Fruit fly (Drosophila melanogaster): ENCODE results near the gene CG10660.
A peak's percentile ranks its signal among the peaks of the same experiment; 100 is the strongest.

Gene CG10660

dm6 chr3L:12505990-12506389 is 15.5 kb upstream of the CG10660 start:
- no peak for TF ChIP-seq CG34367 (tag; optimal IDR thresholded peaks at IDR 0.05)
- no peak for TF ChIP-seq CG15710 (tag; optimal IDR thresholded peaks at IDR 0.05)
- no peak for TF ChIP-seq CG32121 (GFP tag; IDR thresholded peaks at IDR 0.05)
- TF ChIP-seq CG13204 (GFP tag; optimal IDR thresholded peaks at IDR 0.05), result no peak
- no peak for TF ChIP-seq CG8159 (tag; optimal IDR thresholded peaks at IDR 0.05)
- TF ChIP-seq Pif1A (GFP tag; optimal IDR thresholded peaks at IDR 0.05), result no peak
- no peak for TF ChIP-seq rn (GFP tag; IDR thresholded peaks at IDR 0.05)
- TF ChIP-seq CG8301 (tag; optimal IDR thresholded peaks at IDR 0.05), result no peak
- no peak for TF ChIP-seq EcR (GFP tag; optimal IDR thresholded peaks at IDR 0.05)
- TF ChIP-seq fd96Ca (GFP tag; IDR thresholded peaks at IDR 0.05), result no peak
- no peak for TF ChIP-seq CG4496 (GFP tag; IDR thresholded peaks at IDR 0.05)
- TF ChIP-seq CG12605 (GFP tag; IDR thresholded peaks at IDR 0.05), result no peak

dm6 chr3L:12503865-12504650 is 13.6 kb upstream of the CG10660 start, which contains the start of the genes CG10646 and vih:
CG10646 (minus strand) TSS chr3L:12503894.
vih (plus strand) TSS chr3L:12504292.
- TF ChIP-seq Pif1A (GFP tag; optimal IDR thresholded peaks at IDR 0.05) (no peak), Snoo (tag; optimal IDR thresholded peaks at IDR 0.05) (peak; percentile 37), CG4496 (GFP tag; IDR thresholded peaks at IDR 0.05) (peak; percentile 31; the same call in 1 of the 3 replicates), CG8159 (tag; optimal IDR thresholded peaks at IDR 0.05) (peak; percentile 23), CG15710 (tag; optimal IDR thresholded peaks at IDR 0.05) (peak; percentile 27)

- no peak for TF ChIP-seq gl (tag; optimal IDR thresholded peaks at IDR 0.05)
- no peak for TF ChIP-seq EcR (GFP tag; optimal IDR thresholded peaks at IDR 0.05)
- no peak for TF ChIP-seq Ets98B (GFP tag; IDR thresholded peaks at IDR 0.05)
- peak; percentile 16 for TF ChIP-seq CG8159 (tag; optimal IDR thresholded peaks at IDR 0.05)
- no peak for TF ChIP-seq CG34367 (tag; optimal IDR thresholded peaks at IDR 0.05)
- peak; percentile 27 for TF ChIP-seq Snoo (tag; optimal IDR thresholded peaks at IDR 0.05)
- TF ChIP-seq CG9948 (tag; optimal IDR thresholded peaks at IDR 0.05), result peak; percentile 3
- peak; percentile 11 for TF ChIP-seq CG17806 (tag; optimal IDR thresholded peaks at IDR 0.05)
- TF ChIP-seq CG4496 (GFP tag; IDR thresholded peaks at IDR 0.05), result no peak
- no peak for TF ChIP-seq fd96Ca (GFP tag; IDR thresholded peaks at IDR 0.05)
- TF ChIP-seq CG13204 (GFP tag; optimal IDR thresholded peaks at IDR 0.05), result no peak
- TF ChIP-seq CG15710 (tag; optimal IDR thresholded peaks at IDR 0.05), result peak; percentile 40
- no peak for TF ChIP-seq rn (GFP tag; IDR thresholded peaks at IDR 0.05)
- TF ChIP-seq CG10348 (GFP tag; IDR thresholded peaks at IDR 0.05), result no peak
- no peak for TF ChIP-seq Pif1B (GFP tag; optimal IDR thresholded peaks at IDR 0.05)
Observed at dm6 chr3L:12501249-12501648, 10.8 kb upstream of the CG10660 start, which contains the start of the genes CG10638 and CG10681. CG10638 (minus strand) TSS chr3L:12501311. CG10681 (plus strand) TSS chr3L:12501513.

dm6 chr3L:12496428-12497344 is 6.2 kb upstream of the CG10660 start, which contains the start of gene CG10657:
CG10657 (minus strand) TSS chr3L:12497216.
- no peak for TF ChIP-seq D1 (tag; optimal IDR thresholded peaks at IDR 0.05)
- TF ChIP-seq Snoo (tag; optimal IDR thresholded peaks at IDR 0.05), result no peak
- peak; percentile 35; the same call in 1 of the 2 replicates for TF ChIP-seq CG32121 (GFP tag; IDR thresholded peaks at IDR 0.05)
- TF ChIP-seq CG34367 (tag; optimal IDR thresholded peaks at IDR 0.05), result no peak
- TF ChIP-seq EcR (GFP tag; optimal IDR thresholded peaks at IDR 0.05), result no peak
- no peak for TF ChIP-seq CG13204 (GFP tag; optimal IDR thresholded peaks at IDR 0.05)
- peak; percentile 11 for TF ChIP-seq CG15710 (tag; optimal IDR thresholded peaks at IDR 0.05)
- no peak for TF ChIP-seq Pif1A (GFP tag; optimal IDR thresholded peaks at IDR 0.05)
- TF ChIP-seq CG17806 (tag; optimal IDR thresholded peaks at IDR 0.05), result peak; percentile 6
- TF ChIP-seq Pif1B (GFP tag; optimal IDR thresholded peaks at IDR 0.05), result no peak
- 0 out of 3 replicates have a peak, but pooled peaks have one; percentile 32 for TF ChIP-seq CG4496 (GFP tag; IDR thresholded peaks at IDR 0.05)
- TF ChIP-seq CG9948 (tag; optimal IDR thresholded peaks at IDR 0.05), result peak; percentile 18
- TF ChIP-seq gl (tag; optimal IDR thresholded peaks at IDR 0.05), result no peak
- 0 out of 3 replicates have a peak, but pooled peaks have one; percentile 15 for TF ChIP-seq fd96Ca (GFP tag; IDR thresholded peaks at IDR 0.05)
- no peak; the same call in 1 of the 2 replicates for TF ChIP-seq Ets98B (GFP tag; IDR thresholded peaks at IDR 0.05)

dm6 chr3L:12495312-12495725 is 4.8 kb upstream of the CG10660 start:
- TF ChIP-seq CG32121 (GFP tag; IDR thresholded peaks at IDR 0.05) (peak; percentile 73), CG8301 (tag; optimal IDR thresholded peaks at IDR 0.05) (peak; percentile 92), CG13204 (GFP tag; optimal IDR thresholded peaks at IDR 0.05) (no peak), Pif1A (GFP tag; optimal IDR thresholded peaks at IDR 0.05) (peak; percentile 84), CG34367 (tag; optimal IDR thresholded peaks at IDR 0.05) (peak; percentile 75), CG12605 (GFP tag; IDR thresholded peaks at IDR 0.05) (0 out of 2 replicates have a peak, but pooled peaks have one; percentile 20), CG9948 (tag; optimal IDR thresholded peaks at IDR 0.05) (peak; percentile 82), Snoo (tag; optimal IDR thresholded peaks at IDR 0.05) (peak; percentile 86), gl (tag; optimal IDR thresholded peaks at IDR 0.05) (peak; percentile 60), Pif1B (GFP tag; optimal IDR thresholded peaks at IDR 0.05) (peak; percentile 83), CG4496 (GFP tag; IDR thresholded peaks at IDR 0.05) (no peak; the same call in none of the 3 replicates), CG10348 (GFP tag; IDR thresholded peaks at IDR 0.05) (peak; percentile 20; the same call in 1 of the 2 replicates), EcR (GFP tag; optimal IDR thresholded peaks at IDR 0.05) (no peak), CG15710 (tag; optimal IDR thresholded peaks at IDR 0.05) (peak; percentile 85), rn (GFP tag; IDR thresholded peaks at IDR 0.05) (0 out of 2 replicates have a peak, but pooled peaks have one; percentile 25), Ets98B (GFP tag; IDR thresholded peaks at IDR 0.05) (peak; percentile 67), CG8159 (tag; optimal IDR thresholded peaks at IDR 0.05) (peak; percentile 87), fd96Ca (GFP tag; IDR thresholded peaks at IDR 0.05) (peak; percentile 69; the same call in 2 of the 3 replicates), D1 (tag; optimal IDR thresholded peaks at IDR 0.05) (peak; percentile 75), CG17806 (tag; optimal IDR thresholded peaks at IDR 0.05) (peak; percentile 76), CG14655 (GFP tag; optimal IDR thresholded peaks at IDR 0.05) (peak; percentile 95)
